Fruit fly (Drosophila melanogaster) whole organism, pupa: ENCODE data around the gene flfl.

Experiments used
- CG10348 ChIP-seq: fragments of 200-800 bp; sonication (Bioruptor generic); IDR thresholded peaks from 2 replicates; pipeline ENCODE4 v1.3.6; 2022; ENCODE audit warnings: missing biosample characterization, missing genetic modification characterization
- CG12605 ChIP-seq: fragments of 200-800 bp; sonication (Bioruptor generic); IDR thresholded peaks from 2 replicates; pipeline ENCODE4 v1.3.6; 2022; ENCODE audit warnings: missing biosample characterization, missing genetic modification characterization
- CG13204 ChIP-seq: fragments of 200-800 bp; sonication (Bioruptor generic); optimal IDR thresholded peaks from 2 replicates; lab custom pipeline; 2018; ENCODE audit warnings: missing biosample characterization, mild to moderate bottlenecking, missing genetic modification characterization, moderate library complexity
- CG14655 ChIP-seq: fragments of 200-800 bp; sonication (Bioruptor generic); optimal IDR thresholded peaks from 3 replicates; lab custom pipeline; 2017; ENCODE audit warnings: mild to moderate bottlenecking, missing biosample characterization, missing genetic modification reagents, missing genetic modification characterization
- CG15710 ChIP-seq: fragments of 200-800 bp; sonication (Bioruptor generic); optimal IDR thresholded peaks from 2 replicates; lab custom pipeline; 2018; ENCODE audit warnings: missing biosample characterization, mild to moderate bottlenecking, missing genetic modification characterization, moderate library complexity
- CG17806 ChIP-seq: fragments of 200-800 bp; sonication (Bioruptor generic); optimal IDR thresholded peaks from 2 replicates; lab custom pipeline; 2018; ENCODE audit warnings: missing biosample characterization, mild to moderate bottlenecking, missing genetic modification characterization, moderate library complexity
- CG32121 ChIP-seq: fragments of 200-800 bp; sonication (Bioruptor generic); IDR thresholded peaks from 2 replicates; pipeline ENCODE4 v1.3.6; 2022; ENCODE audit warnings: missing biosample characterization, missing genetic modification characterization
- CG34367 ChIP-seq: fragments of 200-800 bp; sonication (Bioruptor generic); optimal IDR thresholded peaks from 2 replicates; lab custom pipeline; 2018; ENCODE audit warnings: missing biosample characterization, mild to moderate bottlenecking, missing genetic modification characterization
- CG4496 ChIP-seq: fragments of 200-800 bp; sonication (Bioruptor generic); IDR thresholded peaks from 3 replicates; pipeline ENCODE4 v1.3.6; 2022; ENCODE audit warnings: missing biosample characterization, missing genetic modification characterization
- CG8301 ChIP-seq: fragments of 200-800 bp; sonication (Bioruptor generic); optimal IDR thresholded peaks from 2 replicates; lab custom pipeline; 2018; ENCODE audit warnings: missing biosample characterization, mild to moderate bottlenecking, missing genetic modification characterization
- CG9948 ChIP-seq: fragments of 200-800 bp; sonication (Bioruptor generic); optimal IDR thresholded peaks from 2 replicates; lab custom pipeline; 2018; ENCODE audit warnings: missing biosample characterization, mild to moderate bottlenecking, missing genetic modification characterization, moderate library complexity
- D1 ChIP-seq: fragments of 200-800 bp; sonication (Bioruptor generic); optimal IDR thresholded peaks from 2 replicates; lab custom pipeline; 2018; ENCODE audit warnings: missing biosample characterization, mild to moderate bottlenecking, missing genetic modification characterization, moderate library complexity
- EcR ChIP-seq: fragments of 200-800 bp; sonication (Bioruptor generic); optimal IDR thresholded peaks from 3 replicates; lab custom pipeline; 2019; ENCODE audit warnings: missing biosample characterization, missing genetic modification characterization, mild to moderate bottlenecking, moderate library complexity, missing genetic modification reagents
- Ets98B ChIP-seq: fragments of 200-800 bp; sonication (Bioruptor generic); IDR thresholded peaks from 2 replicates; pipeline ENCODE4 v1.3.6; 2022; ENCODE audit warnings: missing biosample characterization, missing genetic modification characterization
- Pif1A ChIP-seq: fragments of 200-800 bp; sonication (Bioruptor generic); optimal IDR thresholded peaks from 3 replicates; lab custom pipeline; 2016; ENCODE audit warnings: missing biosample characterization, missing genetic modification characterization
- Pif1B ChIP-seq: fragments of 200-800 bp; sonication (Bioruptor generic); optimal IDR thresholded peaks from 3 replicates; lab custom pipeline; 2016; ENCODE audit warnings: missing biosample characterization, missing genetic modification characterization
- Snoo ChIP-seq: fragments of 200-800 bp; sonication (Bioruptor generic); optimal IDR thresholded peaks from 3 replicates; lab custom pipeline; 2017; ENCODE audit warnings: missing biosample characterization, mild to moderate bottlenecking, missing genetic modification characterization, inconsistent platforms
- fd96Ca ChIP-seq: fragments of 200-800 bp; sonication (Bioruptor generic); IDR thresholded peaks from 3 replicates; pipeline ENCODE4 v1.3.6; 2022; ENCODE audit warnings: missing biosample characterization, missing genetic modification characterization
- gl ChIP-seq: fragments of 200-800 bp; sonication (Bioruptor generic); optimal IDR thresholded peaks from 2 replicates; lab custom pipeline; 2018; ENCODE audit warnings: missing biosample characterization, mild to moderate bottlenecking, missing genetic modification characterization
- rn ChIP-seq: fragments of 200-800 bp; sonication (Bioruptor generic); IDR thresholded peaks from 2 replicates; pipeline ENCODE4 v1.3.6; 2022; ENCODE audit warnings: missing biosample characterization, missing genetic modification characterization

flfl gene

dm6 chr3R:13728897-13729296, 45.2 kb downstream of the flfl start:
- no peak for TF ChIP-seq CG9948
- TF ChIP-seq CG15710 (tag; lab: Kevin White, UChicago) = no peak
- no peak for TF ChIP-seq CG13204 (GFP tag; lab: Kevin White, UChicago)
- no peak for TF ChIP-seq Pif1B (GFP tag; lab: Kevin White, UChicago)

- TF ChIP-seq Snoo (tag; lab: Kevin White, UChicago) (no peak), CG4496 (GFP tag; lab: Robert Waterston, UW) (peak; percentile 51; the same call in 1 of the 3 replicates), CG9948 (no peak)
These were observed 46.3 kb downstream of the flfl start for dm6 chr3R:13730005-13730404.

dm6 chr3R:13735304-13735898, 51.7 kb downstream of the flfl start:
- TF ChIP-seq gl = no peak
- no peak for TF ChIP-seq rn (GFP tag; lab: Robert Waterston, UW)
- TF ChIP-seq EcR (GFP tag; lab: Kevin White, UChicago) = no peak
- TF ChIP-seq CG17806 = no peak
- TF ChIP-seq fd96Ca (GFP tag; lab: Robert Waterston, UW) = no peak
- TF ChIP-seq Snoo (tag; lab: Kevin White, UChicago) = no peak
- TF ChIP-seq CG8301 (tag; lab: Kevin White, UChicago) = no peak
- no peak for TF ChIP-seq CG10348
- no peak for TF ChIP-seq CG12605 (GFP tag; lab: Robert Waterston, UW)
- TF ChIP-seq Ets98B = no peak
- TF ChIP-seq CG13204 (GFP tag; lab: Kevin White, UChicago) = no peak
- no peak for TF ChIP-seq CG4496 (GFP tag; lab: Robert Waterston, UW)
- no peak for TF ChIP-seq D1 (tag; lab: Kevin White, UChicago)
- no peak for TF ChIP-seq CG15710 (tag; lab: Kevin White, UChicago)
- TF ChIP-seq CG34367 (tag; lab: Kevin White, UChicago) = no peak
- TF ChIP-seq CG9948 = no peak
- TF ChIP-seq CG14655 = no peak
- TF ChIP-seq Pif1A = no peak
- no peak for TF ChIP-seq CG32121
